Worm (Caenorhabditis elegans) whole organism, L4 larva: ENCODE data around the gene pik-1.

Experiments
- F37D6.2 ChIP-seq: sonication (generic microtip); optimal IDR thresholded peaks from 2 replicates; lab custom pipeline; 2016; ENCODE audit warnings: mild to moderate bottlenecking, missing genetic modification characterization, missing compliant biosample characterization
- ZK546.5 ChIP-seq, 2 experiments: sonication (generic microtip); optimal IDR thresholded peaks; 2 replicates each; lab custom pipeline; 2017; ENCODE audit warnings: missing biosample characterization in 2 of 2, missing genetic modification characterization in 2 of 2
- aha-1 ChIP-seq: fragments of 150-350 bp; peaks from one replicate; lab custom pipeline; 2014; ENCODE audit warnings: missing biosample characterization, missing genetic modification characterization
- ces-1 ChIP-seq: fragments of 150-350 bp; sonication (generic microtip); optimal IDR thresholded peaks from 4 replicates; lab custom pipeline; 2014; ENCODE audit warnings: missing biosample characterization, missing genetic modification reagents, missing genetic modification characterization
- fkh-10 ChIP-seq: fragments of 150-350 bp; optimal IDR thresholded peaks from 2 replicates; lab custom pipeline; 2014; ENCODE audit warnings: missing biosample characterization, missing genetic modification reagents, missing genetic modification characterization
- hlh-30 ChIP-seq: sonication (generic microtip); optimal IDR thresholded peaks from 2 replicates; lab custom pipeline; 2017; ENCODE audit warnings: antibody characterized with exemption, mild to moderate bottlenecking, missing genetic modification characterization, missing compliant biosample characterization; ENCODE audit not compliant: insufficient read depth
- lin-13 ChIP-seq: fragments of 150-350 bp; optimal IDR thresholded peaks from 2 replicates; lab custom pipeline; 2014; ENCODE audit warnings: missing biosample characterization, missing genetic modification reagents, missing genetic modification characterization
- lsy-2 ChIP-seq, 2 experiments: fragments of 150-350 bp in 1 of 2; sonication (generic microtip) in 1 of 2; optimal IDR thresholded peaks; 2 replicates each; lab custom pipeline; 2014 to 2017; ENCODE audit warnings: missing biosample characterization in 2 of 2, missing genetic modification characterization in 2 of 2
- nhr-10 ChIP-seq: fragments of 150-350 bp; optimal IDR thresholded peaks from 2 replicates; lab custom pipeline; 2014; ENCODE audit warnings: missing biosample characterization, missing genetic modification characterization
- nhr-76 ChIP-seq: fragments of 150-350 bp; optimal IDR thresholded peaks from 2 replicates; lab custom pipeline; 2014; ENCODE audit warnings: missing biosample characterization, missing genetic modification characterization
- spr-1 ChIP-seq: sonication (generic microtip); optimal IDR thresholded peaks from 2 replicates; lab custom pipeline; 2016; ENCODE audit warnings: mild to moderate bottlenecking, missing genetic modification characterization, missing compliant biosample characterization
- unc-62 ChIP-seq, 3 experiments: fragments of 150-350 bp in 1 of 3; sonication (generic microtip); optimal IDR thresholded peaks in 2 of 3; peaks in 1 of 3; 1 replicate in 1 of 3; 2 replicates in 2 of 3; lab custom pipeline; 2014 to 2017; ENCODE audit warnings: missing biosample characterization in 3 of 3, missing genetic modification characterization in 3 of 3, missing genetic modification reagents in 3 of 3, missing genotype in 1 of 3
- ztf-11 ChIP-seq: fragments of 150-350 bp; optimal IDR thresholded peaks from 2 replicates; lab custom pipeline; 2014; ENCODE audit warnings: missing biosample characterization, missing genetic modification characterization

- TF ChIP-seq F37D6.2 (tag; lab: Kevin White, UChicago), result peak; percentile 64
- TF ChIP-seq nhr-76 (tag; lab: Kevin White, UChicago), result no peak
- TF ChIP-seq ZK546.5 (tag; optimal IDR thresholded peaks at IDR 0.05; lab: Kevin White, UChicago), result no peak
- no peak for TF ChIP-seq ztf-11 (tag; lab: Kevin White, UChicago)
- TF ChIP-seq fkh-10 (GFP tag; lab: Kevin White, UChicago), result peak; percentile 89
- TF ChIP-seq lsy-2 (tag; optimal IDR thresholded peaks at IDR 0.05; lab: Kevin White, UChicago), result peak; percentile 63 to 85
- no peak for TF ChIP-seq ces-1 (GFP tag; lab: Kevin White, UChicago)
- peak; percentile 95 for TF ChIP-seq hlh-30
- TF ChIP-seq nhr-10 (tag; lab: Kevin White, UChicago), result no peak
- peak; percentile 55 for TF ChIP-seq spr-1 (tag; lab: Kevin White, UChicago)
- peak in 1 of 2 experiments; percentile 50 for TF ChIP-seq unc-62 (GFP tag; optimal IDR thresholded peaks at IDR 0.05 in 1 of 2; lab: Kevin White, UChicago)
- no peak for TF ChIP-seq unc-62 (tag; optimal IDR thresholded peaks at IDR 0.05; lab: Kevin White, UChicago)
- TF ChIP-seq lin-13 (GFP tag; lab: Kevin White, UChicago), result peak; percentile 75
- peak; percentile 100 for TF ChIP-seq aha-1 (tag; lab: Kevin White, UChicago)
Measured at ce11 chrIV:13395255-13395654, 20.6 kb upstream of the pik-1 start.
